Worm (Caenorhabditis elegans) whole organism, late embryonic: ENCODE measurements around the gene stc-1.

Experiments
- ceh-22 ChIP-seq: sonication (generic microtip); optimal IDR thresholded peaks from 2 replicates; lab custom pipeline; 2017; ENCODE audit warnings: missing biosample characterization, missing genetic modification characterization
- ceh-34 ChIP-seq: sonication (generic microtip); optimal IDR thresholded peaks from 2 replicates; lab custom pipeline; 2016; ENCODE audit warnings: mild to moderate bottlenecking, missing genetic modification characterization, missing compliant biosample characterization
- ceh-9 ChIP-seq: sonication (generic microtip); optimal IDR thresholded peaks from 2 replicates; lab custom pipeline; 2016; ENCODE audit warnings: mild to moderate bottlenecking, missing genetic modification characterization, inconsistent platforms, missing compliant biosample characterization
- dmd-4 ChIP-seq: sonication (generic microtip); optimal IDR thresholded peaks from 2 replicates; lab custom pipeline; 2016; ENCODE audit warnings: borderline replicate concordance, missing genetic modification characterization, missing compliant biosample characterization
- elt-2 ChIP-seq: sonication (generic microtip); optimal IDR thresholded peaks from 2 replicates; lab custom pipeline; 2016; ENCODE audit warnings: missing genetic modification reagents, missing genetic modification characterization, missing compliant biosample characterization
- hlh-13 ChIP-seq: fragments of 200-800 bp; sonication (Bioruptor generic); optimal IDR thresholded peaks from 2 replicates; lab custom pipeline; 2018; ENCODE audit warnings: mild to moderate bottlenecking, missing genetic modification characterization, missing compliant biosample characterization
- lim-6 ChIP-seq: sonication (generic microtip); optimal IDR thresholded peaks from 2 replicates; lab custom pipeline; 2016; ENCODE audit warnings: missing genetic modification characterization, missing compliant biosample characterization
- nhr-232 ChIP-seq: sonication (generic microtip); optimal IDR thresholded peaks from 2 replicates; lab custom pipeline; 2016; ENCODE audit warnings: missing genetic modification characterization, missing compliant biosample characterization
- pqm-1 ChIP-seq: sonication (generic microtip); optimal IDR thresholded peaks from 2 replicates; lab custom pipeline; 2016; ENCODE audit warnings: missing genetic modification characterization, missing compliant biosample characterization
- unc-86 ChIP-seq: sonication (generic microtip); optimal IDR thresholded peaks from 2 replicates; lab custom pipeline; 2016; ENCODE audit warnings: missing genetic modification characterization, missing compliant biosample characterization

- TF ChIP-seq dmd-4, result no peak
- TF ChIP-seq unc-86 (tag; lab: Kevin White, UChicago), result no peak
- TF ChIP-seq ceh-9 (tag; lab: Kevin White, UChicago), result no peak
- TF ChIP-seq nhr-232 (tag; lab: Kevin White, UChicago), result no peak
- TF ChIP-seq ceh-34, result no peak
- no peak for TF ChIP-seq ceh-22 (tag; lab: Kevin White, UChicago)
- no peak for TF ChIP-seq lim-6 (tag; lab: Kevin White, UChicago)
- no peak for TF ChIP-seq pqm-1 (tag; lab: Kevin White, UChicago)
- TF ChIP-seq hlh-13 (GFP tag; lab: Kevin White, UChicago), result no peak
- TF ChIP-seq elt-2 (tag; lab: Kevin White, UChicago), result no peak
Observed at ce11 chrII:8611330-8611729, 45.4 kb upstream of the stc-1 start.
